Worm (Caenorhabditis elegans): Measurements from ENCODE around the gene F11A5.16.

DNA sequence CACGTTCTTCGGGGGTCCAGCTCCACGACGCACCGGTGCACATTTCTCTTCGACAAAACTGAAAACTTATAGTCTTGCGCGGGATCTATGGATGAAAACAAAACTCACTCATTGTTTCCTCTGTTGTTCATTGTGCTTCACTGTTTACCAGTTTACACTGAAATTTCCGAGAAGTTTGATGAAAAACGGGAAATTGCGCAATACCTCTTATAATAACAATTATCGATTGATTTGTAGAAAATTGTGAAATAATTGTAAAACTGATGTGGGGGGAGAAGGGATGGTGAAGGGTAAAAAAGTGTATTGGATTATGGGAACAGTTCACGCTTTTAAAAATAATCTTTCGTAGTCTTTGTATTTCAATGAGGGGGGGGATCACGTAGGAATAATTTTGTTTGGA, 18.7 kb downstream of the F11A5.16 start:
- TF ChIP-seq klf-2 (GFP tag; conservative IDR thresholded peaks at IDR 0.05) (no peak), med-1 (GFP tag; optimal IDR thresholded peaks at IDR 0.05; ENCODE audit: insufficient read depth) (no peak)

All from whole organism, midembryonic.